Worm (Caenorhabditis elegans): Measurements from ENCODE around the gene sre-38.

- TF ChIP-seq unc-62 (GFP tag; optimal IDR thresholded peaks at IDR 0.05): no peak
- TF ChIP-seq nhr-76 (tag; optimal IDR thresholded peaks at IDR 0.05): no peak
- no peak for TF ChIP-seq mep-1 (tag; optimal IDR thresholded peaks at IDR 0.05)
- no peak for TF ChIP-seq snpc-4 (tag; optimal IDR thresholded peaks at IDR 0.05)
- no peak for TF ChIP-seq nhr-237 (tag; optimal IDR thresholded peaks at IDR 0.05)
- TF ChIP-seq zip-8 (tag; optimal IDR thresholded peaks at IDR 0.05): no peak
- TF ChIP-seq unc-120 (tag; optimal IDR thresholded peaks at IDR 0.05; ENCODE audit: poor library complexity, severe bottlenecking): no peak
- TF ChIP-seq pha-4 (tag; optimal IDR thresholded peaks at IDR 0.05): no peak
- TF ChIP-seq elt-3 (tag; optimal IDR thresholded peaks at IDR 0.05): no peak
- TF ChIP-seq lin-13 (tag; optimal IDR thresholded peaks at IDR 0.05): no peak
- no peak for TF ChIP-seq mab-5 (tag; optimal IDR thresholded peaks at IDR 0.05)
- no peak for TF ChIP-seq nhr-12 (tag; optimal IDR thresholded peaks at IDR 0.05)
- TF ChIP-seq ztf-11 (tag; optimal IDR thresholded peaks at IDR 0.05): no peak
- TF ChIP-seq elt-1 (tag; optimal IDR thresholded peaks at IDR 0.05; ENCODE audit: borderline replicate concordance, insufficient read depth): no peak
These were observed 27.6 kb upstream of the sre-38 start, which contains the start of gene Y57A10C.8 for ce11 chrII:12429743-12430142.
